Worm (Caenorhabditis elegans) whole organism, L4/young adult: ENCODE data around the gene C34C6.9.

Experiments used
- dao-5 ChIP-seq: sonication (generic microtip); optimal IDR thresholded peaks from 2 replicates; lab custom pipeline; 2016; ENCODE audit warnings: missing genotype, missing genetic modification characterization, moderate library complexity, missing compliant biosample characterization
- him-1 ChIP-seq: sonication (generic microtip); optimal IDR thresholded peaks from 2 replicates; lab custom pipeline; 2016; ENCODE audit warnings: missing genotype, missing genetic modification reagents, missing genetic modification characterization, missing compliant biosample characterization

DNA sequence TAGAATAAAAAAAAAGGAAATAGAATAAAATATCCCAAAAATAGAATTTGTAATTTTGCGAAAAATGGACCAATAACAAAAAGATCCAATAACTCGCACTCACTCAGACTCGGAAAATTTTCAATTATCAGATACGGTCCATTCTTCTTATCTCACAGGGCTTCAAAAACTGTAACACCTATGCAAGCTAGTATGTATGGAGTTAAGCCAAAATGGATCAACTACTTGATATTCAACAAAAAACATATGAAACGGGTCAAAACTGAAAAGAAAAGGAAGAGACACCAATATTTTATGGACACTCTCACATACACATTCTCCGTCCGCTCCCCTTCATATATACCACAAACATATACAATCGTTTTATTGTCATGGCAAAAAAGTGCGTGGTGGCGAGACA, at the start of gene C34C6.9:
- TF ChIP-seq dao-5 (tag; lab: Kevin White, UChicago) (no peak), him-1 (tag; lab: Kevin White, UChicago) (no peak)
